Fruit fly (Drosophila melanogaster) whole organism, prepupa: ENCODE data around the gene Arl5.

ENCODE experiments used
- CG10631 ChIP-seq: fragments of 200-800 bp; sonication (Bioruptor generic); optimal IDR thresholded peaks from 2 replicates; lab custom pipeline; 2016; ENCODE audit warnings: missing biosample characterization, missing genetic modification characterization
- CG11294 ChIP-seq: fragments of 200-800 bp; sonication (Bioruptor generic); IDR thresholded peaks from 2 replicates; pipeline ENCODE4 v1.3.6; 2022; ENCODE audit warnings: missing biosample characterization, missing genetic modification characterization
- CG11762 ChIP-seq: fragments of 200-800 bp; sonication (Bioruptor generic); optimal IDR thresholded peaks from 3 replicates; lab custom pipeline; 2016; ENCODE audit warnings: missing biosample characterization, missing genetic modification characterization; ENCODE audit not compliant: insufficient read depth
- CG11902 ChIP-seq: fragments of 200-800 bp; sonication (Bioruptor generic); optimal IDR thresholded peaks from 3 replicates; lab custom pipeline; 2016; ENCODE audit warnings: missing biosample characterization, missing genetic modification characterization
- CG15336 ChIP-seq: fragments of 200-800 bp; sonication (Bioruptor generic); IDR thresholded peaks from 2 replicates; pipeline ENCODE4 v1.3.6; 2022; ENCODE audit warnings: missing biosample characterization, missing genetic modification characterization
- CG1621 ChIP-seq: fragments of 200-800 bp; sonication (Bioruptor generic); optimal IDR thresholded peaks from 3 replicates; lab custom pipeline; 2018; ENCODE audit warnings: missing biosample characterization, mild to moderate bottlenecking, missing genetic modification characterization
- CG31627 ChIP-seq: fragments of 200-800 bp; sonication (Bioruptor generic); optimal IDR thresholded peaks from 3 replicates; lab custom pipeline; 2016; ENCODE audit warnings: missing biosample characterization, missing genetic modification characterization
- CG32006 ChIP-seq: fragments of 200-800 bp; sonication (Bioruptor generic); optimal IDR thresholded peaks from 3 replicates; lab custom pipeline; 2017; ENCODE audit warnings: missing biosample characterization, mild to moderate bottlenecking, missing genetic modification characterization
- CG34406 ChIP-seq: fragments of 200-800 bp; sonication (Bioruptor generic); optimal IDR thresholded peaks from 3 replicates; lab custom pipeline; 2016; ENCODE audit warnings: missing biosample characterization, missing genetic modification characterization
- CG3919 ChIP-seq: fragments of 200-800 bp; sonication (Bioruptor generic); optimal IDR thresholded peaks from 3 replicates; lab custom pipeline; 2016; ENCODE audit warnings: missing biosample characterization, missing genetic modification characterization
- CG4318 ChIP-seq: fragments of 200-800 bp; sonication (Bioruptor generic); optimal IDR thresholded peaks from 3 replicates; lab custom pipeline; 2017; ENCODE audit warnings: missing biosample characterization, mild to moderate bottlenecking, missing genetic modification characterization
- CG6163 ChIP-seq: fragments of 200-800 bp; sonication (Bioruptor generic); IDR thresholded peaks from 3 replicates; pipeline ENCODE4 v1.3.6; 2022; ENCODE audit warnings: missing biosample characterization, missing genetic modification characterization
- CG6808 ChIP-seq: fragments of 200-800 bp; sonication (Bioruptor generic); optimal IDR thresholded peaks from 3 replicates; lab custom pipeline; 2017; ENCODE audit warnings: missing biosample characterization, missing genetic modification characterization, mild to moderate bottlenecking, moderate library complexity, missing genetic modification reagents
- CG7368 ChIP-seq: fragments of 200-800 bp; sonication (Bioruptor generic); optimal IDR thresholded peaks from 3 replicates; lab custom pipeline; 2016; ENCODE audit warnings: missing biosample characterization, missing genetic modification characterization
- CG8119 ChIP-seq: fragments of 200-800 bp; sonication (Bioruptor generic); IDR thresholded peaks from 3 replicates; pipeline ENCODE4 v1.3.6; 2022; ENCODE audit warnings: missing biosample characterization, missing genetic modification characterization
- CG8319 ChIP-seq: fragments of 200-800 bp; sonication (Bioruptor generic); optimal IDR thresholded peaks from 3 replicates; lab custom pipeline; 2016; ENCODE audit warnings: missing biosample characterization, missing genetic modification characterization
- CG8632 ChIP-seq: fragments of 200-800 bp; sonication (Bioruptor generic); optimal IDR thresholded peaks from 3 replicates; lab custom pipeline; 2016; ENCODE audit warnings: missing biosample characterization, missing genetic modification characterization
- Eip93F ChIP-seq: fragments of 200-800 bp; sonication (Bioruptor generic); optimal IDR thresholded peaks from 2 replicates; lab custom pipeline; 2016; ENCODE audit warnings: missing biosample characterization, mild to moderate bottlenecking, missing genetic modification characterization
- Ets21C ChIP-seq: fragments of 200-800 bp; sonication (Bioruptor generic); optimal IDR thresholded peaks from 3 replicates; lab custom pipeline; 2016; ENCODE audit warnings: missing biosample characterization, missing genetic modification characterization
- Ets96B ChIP-seq: fragments of 200-800 bp; optimal IDR thresholded peaks from 2 replicates; lab custom pipeline; 2019; ENCODE audit warnings: missing biosample characterization, mild to moderate bottlenecking, missing genetic modification characterization, moderate library complexity
- Gug ChIP-seq: fragments of 200-800 bp; sonication (Bioruptor generic); IDR thresholded peaks from 2 replicates; pipeline ENCODE4 v1.3.6; 2022; ENCODE audit warnings: missing biosample characterization, missing genetic modification characterization
- Hr39 ChIP-seq: fragments of 200-800 bp; sonication (Bioruptor generic); optimal IDR thresholded peaks from 2 replicates; lab custom pipeline; 2016; ENCODE audit warnings: missing biosample characterization, missing genetic modification characterization
- Hr4 ChIP-seq: fragments of 200-800 bp; sonication (Bioruptor generic); optimal IDR thresholded peaks from 3 replicates; lab custom pipeline; 2016; ENCODE audit warnings: missing biosample characterization, missing genetic modification characterization
- Lpt ChIP-seq: fragments of 200-800 bp; sonication (Bioruptor generic); optimal IDR thresholded peaks from 3 replicates; lab custom pipeline; 2016; ENCODE audit warnings: missing biosample characterization, missing genetic modification characterization
- OdsH ChIP-seq: fragments of 200-800 bp; sonication (Bioruptor generic); optimal IDR thresholded peaks from 3 replicates; lab custom pipeline; 2016; ENCODE audit warnings: missing biosample characterization, missing genetic modification characterization
- Smox ChIP-seq: fragments of 200-800 bp; sonication (Bioruptor generic); optimal IDR thresholded peaks from 3 replicates; lab custom pipeline; 2016; ENCODE audit warnings: missing biosample characterization, missing genetic modification characterization
- Sox102F ChIP-seq: fragments of 200-800 bp; sonication (Bioruptor generic); optimal IDR thresholded peaks from 2 replicates; lab custom pipeline; 2016; ENCODE audit warnings: missing biosample characterization, mild to moderate bottlenecking, missing genetic modification characterization
- Sox14 ChIP-seq: fragments of 200-800 bp; sonication (Bioruptor generic); optimal IDR thresholded peaks from 3 replicates; lab custom pipeline; 2016; ENCODE audit warnings: missing biosample characterization, missing genetic modification characterization
- Sox15 ChIP-seq: fragments of 200-800 bp; sonication (Bioruptor generic); optimal IDR thresholded peaks from 3 replicates; lab custom pipeline; 2016; ENCODE audit warnings: missing biosample characterization, missing genetic modification characterization
- achi ChIP-seq: fragments of 200-800 bp; sonication (Bioruptor generic); optimal IDR thresholded peaks from 3 replicates; lab custom pipeline; 2016; ENCODE audit warnings: missing biosample characterization, missing genetic modification characterization
- acj6 ChIP-seq: fragments of 200-800 bp; sonication (Bioruptor generic); optimal IDR thresholded peaks from 3 replicates; lab custom pipeline; 2016; ENCODE audit warnings: missing biosample characterization, missing genetic modification characterization
- cyc ChIP-seq: fragments of 200-800 bp; sonication (Bioruptor generic); optimal IDR thresholded peaks from 3 replicates; lab custom pipeline; 2016; ENCODE audit warnings: missing biosample characterization, missing genetic modification characterization
- dac ChIP-seq: fragments of 200-800 bp; sonication (Bioruptor generic); optimal IDR thresholded peaks from 2 replicates; lab custom pipeline; 2017; ENCODE audit warnings: missing biosample characterization, mild to moderate bottlenecking, missing genetic modification characterization
- dsx ChIP-seq: fragments of 200-800 bp; optimal IDR thresholded peaks from 3 replicates; lab custom pipeline; 2019; ENCODE audit warnings: missing biosample characterization, mild to moderate bottlenecking, missing genetic modification characterization, moderate library complexity; ENCODE audit not compliant: poor library complexity, severe bottlenecking
- eg ChIP-seq: fragments of 200-800 bp; sonication (Bioruptor generic); IDR thresholded peaks from 3 replicates; pipeline ENCODE4 v1.3.6; 2022; ENCODE audit warnings: missing biosample characterization, missing genetic modification characterization
- esn ChIP-seq: fragments of 200-800 bp; sonication (Bioruptor generic); optimal IDR thresholded peaks from 2 replicates; lab custom pipeline; 2016; ENCODE audit warnings: missing biosample characterization, mild to moderate bottlenecking, missing genetic modification characterization, moderate library complexity
- lz ChIP-seq: fragments of 200-800 bp; sonication (Bioruptor generic); optimal IDR thresholded peaks from 3 replicates; lab custom pipeline; 2016; ENCODE audit warnings: missing biosample characterization, missing genetic modification characterization
- net ChIP-seq: fragments of 200-800 bp; sonication (Bioruptor generic); optimal IDR thresholded peaks from 3 replicates; lab custom pipeline; 2016; ENCODE audit warnings: missing biosample characterization, missing genetic modification characterization
- pdm3 ChIP-seq: fragments of 200-800 bp; sonication (Bioruptor generic); optimal IDR thresholded peaks from 3 replicates; lab custom pipeline; 2016; ENCODE audit warnings: missing biosample characterization, missing genetic modification characterization
- ss ChIP-seq, 2 experiments: fragments of 200-800 bp; sonication (Bioruptor generic); optimal IDR thresholded peaks; 2 replicates in 1 of 2; 3 replicates in 1 of 2; lab custom pipeline; 2017 to 2018; ENCODE audit warnings: mild to moderate bottlenecking in 2 of 2, missing biosample characterization in 2 of 2, missing genetic modification characterization in 2 of 2, moderate library complexity in 1 of 2
- svp ChIP-seq: fragments of 200-800 bp; sonication (Bioruptor generic); peaks from one replicate; lab custom pipeline; 2016; ENCODE audit warnings: missing biosample characterization, missing genetic modification characterization
- topi ChIP-seq: fragments of 200-800 bp; sonication (Bioruptor generic); optimal IDR thresholded peaks from 3 replicates; lab custom pipeline; 2016; ENCODE audit warnings: missing biosample characterization, missing genetic modification characterization

Arl5 gene

DNA sequence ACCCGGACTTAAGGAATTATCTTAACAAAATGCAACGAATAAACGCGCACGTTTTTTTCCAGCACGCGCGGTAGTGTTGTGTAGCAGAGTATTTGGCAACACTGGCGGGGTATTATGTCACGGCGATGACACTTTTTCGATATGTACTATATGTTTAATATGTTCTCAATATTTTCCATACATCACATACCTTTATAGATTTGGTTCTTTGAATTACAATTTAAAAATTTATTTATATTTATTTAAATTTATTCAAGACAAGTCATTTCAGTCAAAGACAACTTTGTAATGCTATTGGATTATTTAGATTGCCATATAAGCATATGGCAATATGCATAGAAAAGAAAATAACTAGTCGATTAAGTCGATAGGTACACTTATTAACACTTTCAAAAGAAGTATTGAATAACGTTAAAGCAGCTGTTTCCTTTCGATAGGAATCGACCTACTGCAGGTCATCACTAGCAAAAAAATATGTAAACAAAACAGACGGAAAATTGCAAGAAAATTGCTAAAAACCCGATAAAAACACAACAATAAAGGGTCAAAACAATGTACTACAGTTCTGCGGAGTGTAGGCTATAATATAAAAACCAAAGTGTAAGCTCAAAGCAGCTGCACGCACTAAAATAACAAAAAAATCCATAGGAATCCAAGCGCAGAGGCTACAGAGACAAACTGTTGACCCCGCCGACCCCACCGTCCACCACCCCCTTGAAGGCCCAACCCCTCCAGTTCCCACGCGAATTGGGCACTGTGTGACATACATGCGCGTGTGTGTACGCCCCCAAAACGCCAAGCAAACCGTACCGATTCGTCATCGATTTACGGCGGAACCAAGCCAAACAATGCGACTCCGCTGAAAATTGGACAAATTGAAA lies 46.7 kb upstream of the Arl5 start, which contains the start of the genes CG7182 and GAPcenA (continued):
- peak; percentile 71 for TF ChIP-seq net (GFP tag; lab: Kevin White, UChicago)
- TF ChIP-seq CG6808 (GFP tag; lab: Kevin White, UChicago) = peak; percentile 62
- TF ChIP-seq CG8632 (GFP tag; lab: Kevin White, UChicago) = peak; percentile 77
- peak; percentile 64 for TF ChIP-seq CG11762 (GFP tag; lab: Kevin White, UChicago)
- peak; percentile 75 for TF ChIP-seq eg
- no peak for TF ChIP-seq dac (GFP tag; lab: Kevin White, UChicago)
- peak; percentile 43 for TF ChIP-seq Sox15 (GFP tag; lab: Kevin White, UChicago)
- TF ChIP-seq Gug = 0 out of 2 replicates have a peak, but pooled peaks have one; percentile 9
- TF ChIP-seq dsx (GFP tag; lab: Kevin White, UChicago) = no peak
- TF ChIP-seq CG34406 (GFP tag; lab: Kevin White, UChicago) = peak; percentile 81
- peak; percentile 64 for TF ChIP-seq cyc
- no peak for TF ChIP-seq Hr4 (GFP tag; lab: Kevin White, UChicago)
- TF ChIP-seq OdsH = no peak
- no peak for TF ChIP-seq Ets21C
- peak; percentile 54; the same call in 2 of the 3 replicates for TF ChIP-seq CG8119 (GFP tag; lab: Robert Waterston, UW)
- TF ChIP-seq esn (GFP tag; lab: Kevin White, UChicago) = peak; percentile 80
- peak; percentile 57 for TF ChIP-seq CG7368
- TF ChIP-seq CG31627 (GFP tag; lab: Kevin White, UChicago) = peak; percentile 63

DNA sequence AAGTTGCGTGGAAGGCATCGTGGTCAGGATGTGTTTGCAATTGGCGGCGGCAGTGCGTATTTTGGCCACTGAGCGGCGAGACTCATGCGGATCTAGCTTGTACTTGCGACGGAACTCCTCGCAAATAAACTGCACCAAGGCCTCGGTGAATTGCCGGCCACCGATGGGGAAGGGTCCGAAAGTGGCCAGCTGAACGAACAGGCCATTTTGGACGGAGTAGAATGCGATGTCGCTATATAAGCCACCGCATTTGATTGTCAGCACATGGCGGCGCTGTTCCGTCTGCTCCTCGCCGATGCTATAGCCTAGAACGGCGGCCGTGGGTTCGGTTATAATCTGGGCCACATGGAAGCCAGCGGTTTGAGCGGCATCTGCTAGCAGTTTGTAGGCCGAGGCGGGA lies 45.5 kb upstream of the Arl5 start:
- TF ChIP-seq pdm3 (GFP tag; lab: Kevin White, UChicago) (no peak), Gug (no peak), CG31627 (GFP tag; lab: Kevin White, UChicago) (no peak), Ets96B (no peak), Eip93F (GFP tag; lab: Kevin White, UChicago) (no peak)

DNA sequence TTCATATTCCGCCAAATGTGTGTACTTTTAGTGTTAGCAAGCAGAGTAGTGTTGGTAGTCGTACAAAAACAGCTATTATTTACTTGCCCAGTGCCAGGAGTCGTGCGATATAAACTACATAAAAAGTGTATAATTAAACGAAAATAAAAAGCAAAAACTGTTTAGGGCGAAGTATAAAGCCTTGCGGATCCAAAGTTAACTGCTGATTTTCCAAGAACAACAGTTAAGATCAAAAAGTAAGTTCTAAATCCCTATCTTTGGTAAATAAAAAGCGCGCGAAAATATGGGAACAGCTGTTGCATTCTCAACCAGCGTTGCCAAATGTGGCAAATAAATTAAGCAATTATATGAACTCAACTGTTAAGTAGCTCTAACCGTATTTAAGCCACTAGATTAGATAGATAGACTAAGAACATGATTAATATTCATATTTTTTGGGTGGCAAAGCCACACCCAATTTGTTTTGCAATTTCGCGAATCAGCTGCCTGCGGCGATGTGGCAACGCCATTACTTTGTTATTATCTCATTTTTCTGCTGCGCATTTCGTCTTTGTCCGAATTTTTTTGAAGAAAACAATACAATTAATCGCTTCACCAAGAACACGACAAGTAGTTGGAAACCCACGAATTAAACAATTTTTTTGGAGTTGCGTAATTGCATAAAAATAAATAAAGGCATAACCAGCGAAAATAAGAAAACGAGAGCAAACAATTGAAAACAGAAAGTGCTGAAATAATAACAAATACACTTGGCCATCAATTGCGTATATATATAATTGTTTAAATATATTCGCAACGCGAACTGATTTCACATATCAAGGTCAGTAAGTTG lies 40.8 kb upstream of the Arl5 start, which contains the start of the genes Prim1 and CG7083:
Gene Prim1, plus strand, starts transcription at position 51 of the 832 bp plus-strand sequence.
Gene CG7083, plus strand, starts transcription at position 522 of the 832 bp plus-strand sequence.
- TF ChIP-seq CG4318 (no peak), Sox14 (GFP tag; lab: Kevin White, UChicago) (peak; percentile 95), CG6808 (GFP tag; lab: Kevin White, UChicago) (peak; percentile 54), CG11294 (GFP tag; lab: Robert Waterston, UW) (no peak), CG32006 (GFP tag; lab: Kevin White, UChicago) (peak; percentile 30), CG7368 (peak; percentile 62), CG3919 (GFP tag; lab: Kevin White, UChicago) (peak; percentile 63), CG8119 (GFP tag; lab: Robert Waterston, UW) (0 out of 3 replicates have a peak, but pooled peaks have one; percentile 16), topi (GFP tag; lab: Kevin White, UChicago) (peak; percentile 67), lz (GFP tag; lab: Kevin White, UChicago) (peak; percentile 74), Ets21C (peak; percentile 52), CG6163 (no peak; the same call in 2 of the 3 replicates), dac (GFP tag; lab: Kevin White, UChicago) (no peak), dsx (GFP tag; lab: Kevin White, UChicago) (no peak), OdsH (peak; percentile 76), Lpt (no peak), cyc (peak; percentile 61), esn (GFP tag; lab: Kevin White, UChicago) (peak; percentile 79), CG1621 (tag; lab: Kevin White, UChicago) (peak; percentile 7), CG10631 (GFP tag; lab: Kevin White, UChicago) (peak; percentile 68), CG11902 (GFP tag; lab: Kevin White, UChicago) (peak; percentile 1), Sox102F (GFP tag; lab: Kevin White, UChicago) (peak; percentile 69), svp (GFP tag; lab: Kevin White, UChicago) (peak; percentile 85), Hr39 (GFP tag; lab: Kevin White, UChicago) (peak; percentile 73), CG8319 (GFP tag; lab: Kevin White, UChicago) (peak; percentile 51), achi (GFP tag; lab: Kevin White, UChicago) (peak; percentile 57), net (GFP tag; lab: Kevin White, UChicago) (peak; percentile 57), ss (GFP tag; optimal IDR thresholded peaks at IDR 0.05; lab: Kevin White, UChicago) (peak in 1 of 2 experiments; percentile 47), Smox (GFP tag; lab: Kevin White, UChicago) (peak; percentile 49), Hr4 (GFP tag; lab: Kevin White, UChicago) (peak; percentile 70), CG15336 (peak; percentile 39; the same call in 1 of the 2 replicates), acj6 (peak; percentile 65), pdm3 (GFP tag; lab: Kevin White, UChicago) (peak; percentile 63), CG34406 (GFP tag; lab: Kevin White, UChicago) (peak; percentile 47)
